Fruit fly (Drosophila melanogaster) whole organism, embryonic: ENCODE results near the gene Nnp-1.

ENCODE experiments used
- Antp ChIP-seq: fragments of 200-800 bp; sonication (Bioruptor generic); optimal IDR thresholded peaks from 3 replicates; lab custom pipeline; 2016; ENCODE audit warnings: missing biosample characterization, missing genetic modification characterization
- B-H1 ChIP-seq: fragments of 200-800 bp; sonication (Bioruptor generic); IDR thresholded peaks from 3 replicates; pipeline ENCODE4 v1.3.6; 2022; ENCODE audit warnings: missing biosample characterization, missing genetic modification characterization
- CG15514 ChIP-seq: fragments of 200-800 bp; sonication (Bioruptor generic); optimal IDR thresholded peaks from 3 replicates; lab custom pipeline; 2017; ENCODE audit warnings: missing biosample characterization, missing genetic modification characterization, mild to moderate bottlenecking, moderate library complexity, missing genetic modification reagents
- CG1647 ChIP-seq: fragments of 200-800 bp; sonication (Bioruptor generic); optimal IDR thresholded peaks from 3 replicates; lab custom pipeline; 2016; ENCODE audit warnings: missing biosample characterization, missing genetic modification characterization
- CG18262 ChIP-seq: fragments of 200-800 bp; optimal IDR thresholded peaks from 3 replicates; lab custom pipeline; 2019; ENCODE audit warnings: missing biosample characterization, mild to moderate bottlenecking, missing genetic modification characterization, moderate library complexity
- CG18476 ChIP-seq: fragments of 200-800 bp; sonication (Bioruptor generic); optimal IDR thresholded peaks from 2 replicates; lab custom pipeline; 2016; ENCODE audit warnings: missing biosample characterization, mild to moderate bottlenecking, missing genetic modification characterization
- CG18599 ChIP-seq: fragments of 200-800 bp; sonication (Bioruptor generic); optimal IDR thresholded peaks from 3 replicates; lab custom pipeline; 2017; ENCODE audit warnings: missing biosample characterization, missing genetic modification characterization, mild to moderate bottlenecking, moderate library complexity, missing genetic modification reagents
- CG2120 ChIP-seq: fragments of 200-800 bp; sonication (Bioruptor generic); optimal IDR thresholded peaks from 3 replicates; lab custom pipeline; 2016; ENCODE audit warnings: missing biosample characterization, missing genetic modification characterization
- CG2712 ChIP-seq: fragments of 200-800 bp; optimal IDR thresholded peaks from 3 replicates; lab custom pipeline; 2019; ENCODE audit warnings: missing biosample characterization, mild to moderate bottlenecking, missing genetic modification characterization, moderate library complexity
- CG30403 ChIP-seq: fragments of 200-800 bp; sonication (Bioruptor generic); optimal IDR thresholded peaks from 3 replicates; lab custom pipeline; 2016; ENCODE audit warnings: missing biosample characterization, missing genetic modification characterization
- CG3163 ChIP-seq: fragments of 200-800 bp; sonication (Bioruptor generic); optimal IDR thresholded peaks from 3 replicates; lab custom pipeline; 2016; ENCODE audit warnings: missing biosample characterization, missing genetic modification characterization
- CG3281 ChIP-seq: fragments of 200-800 bp; sonication (Bioruptor generic); optimal IDR thresholded peaks from 3 replicates; lab custom pipeline; 2017; ENCODE audit warnings: missing biosample characterization, mild to moderate bottlenecking, missing genetic modification characterization
- CG3995 ChIP-seq: fragments of 200-800 bp; sonication (Bioruptor generic); optimal IDR thresholded peaks from 3 replicates; lab custom pipeline; 2016; ENCODE audit warnings: missing biosample characterization, missing genetic modification characterization
- CG4424 ChIP-seq: fragments of 200-800 bp; sonication (Bioruptor generic); optimal IDR thresholded peaks from 3 replicates; lab custom pipeline; 2016; ENCODE audit warnings: missing biosample characterization, missing genetic modification characterization
- CG4617 ChIP-seq: fragments of 200-800 bp; sonication (Bioruptor generic); optimal IDR thresholded peaks from 3 replicates; lab custom pipeline; 2016; ENCODE audit warnings: missing biosample characterization, missing genetic modification characterization, borderline replicate concordance
- CG5245 ChIP-seq: fragments of 200-800 bp; sonication (Bioruptor generic); optimal IDR thresholded peaks from 3 replicates; lab custom pipeline; 2016; ENCODE audit warnings: missing biosample characterization, missing genetic modification characterization
- CG6272 ChIP-seq: fragments of 200-800 bp; sonication (Bioruptor generic); IDR thresholded peaks from 2 replicates; pipeline ENCODE4 v1.3.6; 2022; ENCODE audit warnings: missing biosample characterization, missing genetic modification characterization
- CG8478 ChIP-seq: fragments of >200 bp; optimal IDR thresholded peaks from 2 replicates; lab custom pipeline; 2018
- CG8765 ChIP-seq: fragments of 200-800 bp; sonication (Bioruptor generic); IDR thresholded peaks from 2 replicates; pipeline ENCODE4 v1.3.6; 2022; ENCODE audit warnings: missing biosample characterization, missing genetic modification characterization
- CG9932 ChIP-seq: fragments of 200-800 bp; sonication (Bioruptor generic); IDR thresholded peaks from 2 replicates; pipeline ENCODE4 v1.3.6; 2022; ENCODE audit warnings: missing biosample characterization, missing genetic modification characterization
- CTCF ChIP-seq: fragments of 200-800 bp; sonication (Bioruptor generic); optimal IDR thresholded peaks from 2 replicates; lab custom pipeline; 2017; ENCODE audit warnings: missing biosample characterization, mild to moderate bottlenecking, missing genetic modification characterization, moderate library complexity
- Doc2 ChIP-seq: fragments of 200-800 bp; sonication (Bioruptor generic); IDR thresholded peaks from 2 replicates; pipeline ENCODE4 v1.3.6; 2022; ENCODE audit warnings: missing biosample characterization, missing genetic modification characterization
- Dp ChIP-seq: fragments of 200-800 bp; sonication (Bioruptor generic); optimal IDR thresholded peaks from 2 replicates; lab custom pipeline; 2018; ENCODE audit warnings: missing biosample characterization, mild to moderate bottlenecking, missing genetic modification characterization, moderate library complexity
- Fer3 ChIP-seq: fragments of 200-800 bp; sonication (Bioruptor generic); optimal IDR thresholded peaks from 2 replicates; lab custom pipeline; 2018; ENCODE audit warnings: missing biosample characterization, mild to moderate bottlenecking, missing genetic modification characterization, moderate library complexity
- H2.0 ChIP-seq: fragments of 200-800 bp; sonication (Bioruptor generic); IDR thresholded peaks from 2 replicates; pipeline ENCODE4 v1.3.6; 2022; ENCODE audit warnings: missing biosample characterization, missing genetic modification characterization
- HHEX ChIP-seq: fragments of 200-800 bp; sonication (Bioruptor generic); optimal IDR thresholded peaks from 3 replicates; lab custom pipeline; 2017; ENCODE audit warnings: missing biosample characterization, mild to moderate bottlenecking, missing genetic modification characterization, missing genetic modification reagents
- HmgD ChIP-seq: fragments of 200-800 bp; sonication (Bioruptor generic); optimal IDR thresholded peaks from 3 replicates; lab custom pipeline; 2016; ENCODE audit warnings: missing biosample characterization, missing genetic modification characterization
- Hmx ChIP-seq: fragments of 200-800 bp; sonication (Bioruptor generic); optimal IDR thresholded peaks from 2 replicates; lab custom pipeline; 2016; ENCODE audit warnings: missing biosample characterization, missing genetic modification characterization
- Lim3 ChIP-seq: fragments of 200-800 bp; sonication (Bioruptor generic); IDR thresholded peaks from 2 replicates; pipeline ENCODE4 v1.3.6; 2022; ENCODE audit warnings: missing biosample characterization, missing genetic modification characterization
- NC2β ChIP-seq: fragments of 200-800 bp; sonication (Bioruptor generic); optimal IDR thresholded peaks from 2 replicates; lab custom pipeline; 2016; ENCODE audit warnings: missing biosample characterization, missing genetic modification characterization
- NK7.1 ChIP-seq: fragments of 200-800 bp; sonication (Bioruptor generic); optimal IDR thresholded peaks from 3 replicates; lab custom pipeline; 2016; ENCODE audit warnings: missing biosample characterization, missing genetic modification characterization
- Oaz ChIP-seq: fragments of 200-800 bp; sonication (Bioruptor generic); IDR thresholded peaks from 2 replicates; pipeline ENCODE4 v1.3.6; 2022; ENCODE audit warnings: missing biosample characterization, missing genetic modification characterization
- PHDP ChIP-seq: fragments of 200-800 bp; sonication (Bioruptor generic); optimal IDR thresholded peaks from 3 replicates; lab custom pipeline; 2018; ENCODE audit warnings: missing biosample characterization, mild to moderate bottlenecking, missing genetic modification characterization, moderate library complexity
- Stat92E ChIP-seq, 3 experiments: fragments of >200 bp in 2 of 3; fragments of 200-800 bp in 1 of 3; sonication (Bioruptor generic) in 1 of 3; optimal IDR thresholded peaks; 2 replicates each; lab custom pipeline; 2017 to 2019; ENCODE audit warnings: missing biosample characterization in 3 of 3, missing genetic modification characterization in 3 of 3, mild to moderate bottlenecking in 1 of 3, moderate library complexity in 1 of 3
- YL-1 ChIP-seq: fragments of 200-800 bp; sonication (Bioruptor generic); optimal IDR thresholded peaks from 3 replicates; lab custom pipeline; 2017; ENCODE audit warnings: missing biosample characterization, mild to moderate bottlenecking, missing genetic modification characterization
- btn ChIP-seq: fragments of 200-800 bp; sonication (Bioruptor generic); optimal IDR thresholded peaks from 2 replicates; lab custom pipeline; 2016; ENCODE audit warnings: missing biosample characterization, missing genetic modification characterization
- ci ChIP-seq: fragments of 200-800 bp; sonication (Bioruptor generic); IDR thresholded peaks from 3 replicates; pipeline ENCODE4 v1.3.6; 2022; ENCODE audit warnings: missing biosample characterization, missing genetic modification characterization
- da ChIP-seq: fragments of 200-800 bp; sonication (Bioruptor generic); optimal IDR thresholded peaks from 2 replicates; lab custom pipeline; 2016; ENCODE audit warnings: missing biosample characterization, missing genetic modification characterization
- dmrt99B ChIP-seq: fragments of 200-800 bp; sonication (Bioruptor generic); optimal IDR thresholded peaks from 2 replicates; lab custom pipeline; 2018; ENCODE audit warnings: missing biosample characterization, mild to moderate bottlenecking, missing genetic modification characterization, moderate library complexity
- eve ChIP-seq, 2 experiments: fragments of >200 bp; optimal IDR thresholded peaks; 2 replicates each; lab custom pipeline; 2017; ENCODE audit warnings: missing biosample characterization in 2 of 2, missing genetic modification characterization in 2 of 2
- fd64A ChIP-seq: fragments of 200-800 bp; sonication (Bioruptor generic); optimal IDR thresholded peaks from 3 replicates; lab custom pipeline; 2018; ENCODE audit warnings: missing biosample characterization, mild to moderate bottlenecking, missing genetic modification characterization
- ftz-f1 ChIP-seq: fragments of 200-800 bp; sonication (Bioruptor generic); optimal IDR thresholded peaks from 2 replicates; lab custom pipeline; 2016; ENCODE audit warnings: missing biosample characterization, missing genetic modification characterization
- hb ChIP-seq: fragments of 200-800 bp; sonication (Bioruptor generic); IDR thresholded peaks from 3 replicates; pipeline ENCODE4 v1.3.6; 2022; ENCODE audit warnings: missing biosample characterization, missing genetic modification characterization; ENCODE audit not compliant: partially characterized antibody
- hbn ChIP-seq: fragments of 200-800 bp; sonication (Bioruptor generic); IDR thresholded peaks from 2 replicates; pipeline ENCODE4 v1.3.6; 2022; ENCODE audit warnings: missing biosample characterization, missing genetic modification characterization; ENCODE audit not compliant: partially characterized antibody
- insv ChIP-seq, 2 experiments: fragments of 200-800 bp; sonication (Bioruptor generic); optimal IDR thresholded peaks; 3 replicates each; lab custom pipeline; 2016 to 2018; ENCODE audit warnings: missing biosample characterization in 2 of 2, missing genetic modification characterization in 2 of 2
- maf-S ChIP-seq: fragments of 200-800 bp; sonication (Bioruptor generic); optimal IDR thresholded peaks from 2 replicates; lab custom pipeline; 2016; ENCODE audit warnings: missing biosample characterization, missing genetic modification characterization
- nau ChIP-seq: fragments of 200-800 bp; sonication (Bioruptor generic); optimal IDR thresholded peaks from 3 replicates; lab custom pipeline; 2017; ENCODE audit warnings: missing biosample characterization, mild to moderate bottlenecking, missing genetic modification characterization, missing genetic modification reagents
- org-1 ChIP-seq: fragments of 200-800 bp; sonication (Bioruptor generic); optimal IDR thresholded peaks from 2 replicates; lab custom pipeline; 2017; ENCODE audit warnings: missing biosample characterization, missing genetic modification characterization
- scrt ChIP-seq: fragments of 200-800 bp; sonication (Bioruptor generic); optimal IDR thresholded peaks from 2 replicates; lab custom pipeline; 2018; ENCODE audit warnings: missing biosample characterization, mild to moderate bottlenecking, missing genetic modification characterization, moderate library complexity
- stwl ChIP-seq: fragments of 200-800 bp; sonication (Bioruptor generic); optimal IDR thresholded peaks from 3 replicates; lab custom pipeline; 2018; ENCODE audit warnings: missing biosample characterization, mild to moderate bottlenecking, missing genetic modification characterization, moderate library complexity
- zfh2 ChIP-seq: fragments of 200-800 bp; sonication (Bioruptor generic); optimal IDR thresholded peaks from 2 replicates; lab custom pipeline; 2016; ENCODE audit warnings: missing biosample characterization, missing genetic modification characterization

Nnp-1 gene

DNA sequence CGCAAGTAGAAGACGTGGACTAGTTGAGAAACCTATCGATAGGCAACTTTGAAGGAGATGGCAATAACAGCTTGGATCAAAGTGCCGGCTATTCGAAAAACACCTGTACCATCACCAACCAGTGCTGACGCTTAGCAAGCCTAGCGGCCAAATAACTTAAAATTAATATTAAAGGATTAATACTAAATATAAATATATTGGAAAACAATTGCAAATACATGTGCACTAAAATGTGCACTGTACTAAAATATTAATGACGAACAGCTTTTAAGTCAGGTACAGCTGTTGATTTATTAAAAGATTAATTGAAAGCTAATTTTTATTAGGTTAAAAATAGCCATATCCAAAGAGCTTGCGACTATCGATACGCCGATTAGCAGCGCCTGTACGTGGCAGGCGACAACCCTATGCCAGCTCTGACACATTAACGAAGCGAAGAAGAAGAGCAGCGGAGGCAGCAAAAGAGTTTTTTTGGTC, 12.5 kb upstream of the Nnp-1 start, which contains the start of the genes CG9302 and beta'COP (continued):
- TF ChIP-seq CG3163 (GFP tag; lab: Kevin White, UChicago) (no peak), zfh2 (GFP tag; lab: Kevin White, UChicago) (peak; percentile 64), da (GFP tag; lab: Kevin White, UChicago) (no peak), Stat92E (GFP tag; optimal IDR thresholded peaks at IDR 0.05; lab: Kevin White, UChicago) (peak in 1 of 3 experiments; percentile 58), insv (GFP tag; optimal IDR thresholded peaks at IDR 0.05; lab: Kevin White, UChicago) (peak in 1 of 2 experiments; percentile 37), Fer3 (peak; percentile 64), CG18262 (tag; lab: Kevin White, UChicago) (peak; percentile 74), NK7.1 (GFP tag; lab: Kevin White, UChicago) (no peak), CG2712 (tag; lab: Kevin White, UChicago) (peak; percentile 81), eve (GFP tag; optimal IDR thresholded peaks at IDR 0.05; lab: Kevin White, UChicago) (no peak), H2.0 (GFP tag; lab: Robert Waterston, UW) (no peak), CG4424 (peak; percentile 68), CG18599 (GFP tag; lab: Kevin White, UChicago) (no peak), stwl (tag; lab: Kevin White, UChicago) (peak; percentile 38), Oaz (GFP tag; lab: Robert Waterston, UW) (no peak), CG5245 (GFP tag; lab: Kevin White, UChicago) (peak; percentile 31), fd64A (no peak), YL-1 (peak; percentile 73), btn (GFP tag; lab: Kevin White, UChicago) (no peak), HmgD (GFP tag; lab: Kevin White, UChicago) (no peak), CG30403 (peak; percentile 83), Antp (peak; percentile 34), PHDP (tag; lab: Kevin White, UChicago) (peak; percentile 56), hbn (GFP tag; lab: Robert Waterston, UW) (peak; percentile 49; the same call in 1 of the 2 replicates), CG9932 (GFP tag; lab: Robert Waterston, UW) (peak; percentile 81), ci (GFP tag; lab: Robert Waterston, UW) (no peak), CG2120 (peak; percentile 78), org-1 (no peak), CG6272 (peak; percentile 58; the same call in 1 of the 2 replicates), HHEX (GFP tag; lab: Kevin White, UChicago) (peak; percentile 54), CTCF (GFP tag; lab: Kevin White, UChicago) (no peak), CG1647 (GFP tag; lab: Kevin White, UChicago) (peak; percentile 25), CG8765 (GFP tag; lab: Robert Waterston, UW) (peak; percentile 15; the same call in 1 of the 2 replicates), NC2β (GFP tag; lab: Kevin White, UChicago) (no peak), CG18476 (GFP tag; lab: Kevin White, UChicago) (peak; percentile 32), Hmx (GFP tag; lab: Kevin White, UChicago) (no peak), nau (no peak), CG15514 (GFP tag; lab: Kevin White, UChicago) (peak; percentile 67), ftz-f1 (GFP tag; lab: Kevin White, UChicago) (no peak), CG8478 (no peak), maf-S (GFP tag; lab: Kevin White, UChicago) (peak; percentile 17), CG4617 (GFP tag; lab: Kevin White, UChicago) (peak; percentile 50), Dp (GFP tag; lab: Kevin White, UChicago) (peak; percentile 5), hb (GFP tag; lab: Robert Waterston, UW) (0 out of 3 replicates have a peak, but pooled peaks have one; percentile 21), Doc2 (GFP tag; lab: Robert Waterston, UW) (no peak), dmrt99B (tag; lab: Kevin White, UChicago) (no peak), scrt (peak; percentile 67), CG3281 (peak; percentile 81), CG3995 (peak; percentile 21), B-H1 (GFP tag; lab: Robert Waterston, UW) (peak; percentile 16; the same call in 1 of the 3 replicates), Lim3 (GFP tag; lab: Robert Waterston, UW) (no peak)
